Worm (Caenorhabditis elegans) whole organism, L4 larva: ENCODE results near the gene samp-1.
A peak's percentile ranks its signal among the peaks of the same experiment; 100 is the strongest.

Experiments
- F44E2.7 ChIP-seq: fragments of 200-800 bp; sonication (Bioruptor generic); IDR thresholded peaks from 2 replicates; pipeline ENCODE4 v2.1.2; 2022; ENCODE audit warnings: missing genetic modification characterization, missing compliant biosample characterization
- F49E8.2 ChIP-seq: sonication (generic microtip); optimal IDR thresholded peaks from 2 replicates; lab custom pipeline; 2016; ENCODE audit warnings: missing compliant biosample characterization, mild to moderate bottlenecking, missing genetic modification characterization, borderline replicate concordance
- Y48G9A.11 ChIP-seq: fragments of 200-800 bp; sonication (Bioruptor generic); IDR thresholded peaks from 2 replicates; pipeline ENCODE4 v1.3.6; 2022; ENCODE audit warnings: missing genetic modification reagents, missing genetic modification characterization, missing compliant biosample characterization
- Y5F2A.4 ChIP-seq: fragments of 200-800 bp; sonication (Bioruptor generic); optimal IDR thresholded peaks from 2 replicates; lab custom pipeline; 2018; ENCODE audit warnings: mild to moderate bottlenecking, missing genetic modification characterization, missing compliant biosample characterization
- Y75B8A.6 ChIP-seq: fragments of 200-800 bp; sonication (Bioruptor generic); IDR thresholded peaks from 2 replicates; pipeline ENCODE4 v1.3.6; 2022; ENCODE audit warnings: missing genetic modification reagents, missing genetic modification characterization, missing compliant biosample characterization
- aha-1 ChIP-seq: fragments of 150-350 bp; peaks from one replicate; lab custom pipeline; 2014; ENCODE audit warnings: missing biosample characterization, missing genetic modification characterization
- aly-2 ChIP-seq: sonication (generic microtip); optimal IDR thresholded peaks from 2 replicates; lab custom pipeline; 2018; ENCODE audit warnings: missing biosample characterization, missing genetic modification characterization
- arid-1 ChIP-seq: fragments of 200-800 bp; sonication (Bioruptor generic); conservative IDR thresholded peaks from 2 replicates; pipeline ENCODE4 v1.3.6; 2022; ENCODE audit warnings: missing genetic modification reagents, missing genetic modification characterization, missing compliant biosample characterization
- ceh-20 ChIP-seq: fragments of 200-800 bp; sonication (Bioruptor generic); IDR thresholded peaks from 2 replicates; pipeline ENCODE4 v1.3.6; 2022; ENCODE audit warnings: missing genetic modification reagents, missing genetic modification characterization, missing compliant biosample characterization
- ceh-28 ChIP-seq: fragments of 150-350 bp; optimal IDR thresholded peaks from 2 replicates; lab custom pipeline; 2014; ENCODE audit warnings: missing biosample characterization, missing genetic modification reagents, missing genetic modification characterization
- ceh-82 ChIP-seq: sonication (generic microtip); optimal IDR thresholded peaks from 2 replicates; lab custom pipeline; 2017; ENCODE audit warnings: missing biosample characterization, missing genetic modification characterization
- ces-1 ChIP-seq: fragments of 150-350 bp; sonication (generic microtip); optimal IDR thresholded peaks from 4 replicates; lab custom pipeline; 2014; ENCODE audit warnings: missing biosample characterization, missing genetic modification reagents, missing genetic modification characterization
- ctbp-1 ChIP-seq: fragments of 200-800 bp; sonication (Bioruptor generic); IDR thresholded peaks from 2 replicates; pipeline ENCODE4 v1.3.6; 2022; ENCODE audit warnings: missing genetic modification reagents, missing genetic modification characterization, missing compliant biosample characterization
- daf-16 ChIP-seq, 3 experiments: sonication (generic microtip); optimal IDR thresholded peaks; 2 replicates each; lab custom pipeline; 2016 to 2017; ENCODE audit warnings: missing genetic modification characterization in 3 of 3, missing genetic modification reagents in 3 of 3, mild to moderate bottlenecking in 2 of 3, missing compliant biosample characterization in 2 of 3, missing biosample characterization in 1 of 3, moderate library complexity in 1 of 3
- daf-8 ChIP-seq: fragments of 200-800 bp; sonication (Bioruptor generic); IDR thresholded peaks from 2 replicates; pipeline ENCODE4 v1.3.6; 2022; ENCODE audit warnings: missing genetic modification characterization, missing compliant biosample characterization
- dmd-6 ChIP-seq: fragments of 200-800 bp; sonication (Bioruptor generic); IDR thresholded peaks from 2 replicates; pipeline ENCODE4 v1.3.6; 2022; ENCODE audit warnings: missing genetic modification reagents, missing genetic modification characterization, missing compliant biosample characterization
- dmd-8 ChIP-seq: fragments of 200-800 bp; sonication (Bioruptor generic); IDR thresholded peaks from 2 replicates; pipeline ENCODE4 v1.3.6; 2022; ENCODE audit warnings: missing genetic modification characterization, missing compliant biosample characterization
- dpl-1 ChIP-seq: fragments of 150-350 bp; optimal IDR thresholded peaks from 2 replicates; lab custom pipeline; 2014; ENCODE audit warnings: missing biosample characterization, missing genetic modification reagents, missing genetic modification characterization
- dve-1 ChIP-seq: sonication (generic microtip); optimal IDR thresholded peaks from 2 replicates; lab custom pipeline; 2017; ENCODE audit warnings: antibody characterized with exemption, mild to moderate bottlenecking, missing genetic modification characterization, missing compliant biosample characterization; ENCODE audit not compliant: insufficient read depth
- egl-27 ChIP-seq: sonication (generic microtip); optimal IDR thresholded peaks from 3 replicates; lab custom pipeline; 2017; ENCODE audit warnings: missing biosample characterization, missing genetic modification reagents, missing genetic modification characterization
- egl-43 ChIP-seq: fragments of 200-800 bp; sonication (Bioruptor generic); IDR thresholded peaks from 2 replicates; pipeline ENCODE4 v1.3.6; 2022; ENCODE audit warnings: missing genetic modification reagents, missing genetic modification characterization, missing compliant biosample characterization
- hif-1 ChIP-seq, 2 experiments: sonication (generic microtip); optimal IDR thresholded peaks; 2 replicates each; lab custom pipeline; 2016 to 2017; ENCODE audit warnings: missing compliant biosample characterization in 2 of 2, missing genetic modification characterization in 2 of 2, missing genetic modification reagents in 2 of 2, missing genotype in 2 of 2, mild to moderate bottlenecking in 1 of 2
- hlh-30 ChIP-seq: sonication (generic microtip); optimal IDR thresholded peaks from 2 replicates; lab custom pipeline; 2017; ENCODE audit warnings: antibody characterized with exemption, mild to moderate bottlenecking, missing genetic modification characterization, missing compliant biosample characterization; ENCODE audit not compliant: insufficient read depth
- hmg-1.1 ChIP-seq: fragments of 200-800 bp; sonication (Bioruptor generic); IDR thresholded peaks from 2 replicates; pipeline ENCODE4 v1.3.6; 2022; ENCODE audit warnings: missing genetic modification reagents, missing genetic modification characterization, missing compliant biosample characterization
- lin-38 ChIP-seq: fragments of 200-800 bp; sonication (Bioruptor generic); IDR thresholded peaks from 2 replicates; pipeline ENCODE4 v1.3.6; 2022; ENCODE audit warnings: missing genetic modification reagents, missing genetic modification characterization, missing compliant biosample characterization
- lin-39 ChIP-seq: fragments of 150-350 bp; optimal IDR thresholded peaks from 2 replicates; lab custom pipeline; 2014; ENCODE audit warnings: missing biosample characterization, missing genetic modification reagents, missing genetic modification characterization
- lsy-2 ChIP-seq, 2 experiments: fragments of 150-350 bp in 1 of 2; sonication (generic microtip) in 1 of 2; optimal IDR thresholded peaks; 2 replicates each; lab custom pipeline; 2014 to 2017; ENCODE audit warnings: missing biosample characterization in 2 of 2, missing genetic modification characterization in 2 of 2
- mdl-1 ChIP-seq, 2 experiments: fragments of 150-350 bp in 1 of 2; sonication (generic microtip) in 1 of 2; optimal IDR thresholded peaks; 2 replicates each; lab custom pipeline; 2014 to 2017; ENCODE audit warnings: missing biosample characterization in 2 of 2, missing genetic modification characterization in 2 of 2
- mep-1 ChIP-seq: fragments of 150-350 bp; sonication (generic microtip); optimal IDR thresholded peaks from 3 replicates; lab custom pipeline; 2014; ENCODE audit warnings: missing biosample characterization, missing genetic modification characterization
- mes-2 ChIP-seq: sonication (generic microtip); optimal IDR thresholded peaks from 2 replicates; lab custom pipeline; 2016; ENCODE audit warnings: missing genotype, mild to moderate bottlenecking, missing genetic modification characterization, missing compliant biosample characterization; ENCODE audit not compliant: poor library complexity, severe bottlenecking
- mxl-2 ChIP-seq: fragments of 200-800 bp; sonication (Bioruptor generic); conservative IDR thresholded peaks from 2 replicates; pipeline ENCODE4 v1.3.6; 2022; ENCODE audit warnings: missing genetic modification reagents, missing genetic modification characterization, missing compliant biosample characterization
- nhr-11 ChIP-seq: fragments of 150-350 bp; optimal IDR thresholded peaks from 2 replicates; lab custom pipeline; 2014; ENCODE audit warnings: missing biosample characterization, missing genetic modification characterization
- nhr-76 ChIP-seq: fragments of 150-350 bp; optimal IDR thresholded peaks from 2 replicates; lab custom pipeline; 2014; ENCODE audit warnings: missing biosample characterization, missing genetic modification characterization
- pha-4 ChIP-seq, 2 experiments: fragments of 150-350 bp in 1 of 2; fragments of 200-800 bp in 1 of 2; sonication (Bioruptor generic) in 1 of 2; IDR thresholded peaks in 1 of 2; optimal IDR thresholded peaks in 1 of 2; 2 replicates each; pipeline versions ENCODE4 v1.3.6 to Lab custom; 2014 to 2022; ENCODE audit warnings: missing genetic modification characterization in 2 of 2, missing genetic modification reagents in 2 of 2, missing biosample characterization in 1 of 2, missing compliant biosample characterization in 1 of 2
- php-3 ChIP-seq: fragments of 200-800 bp; sonication (Bioruptor generic); IDR thresholded peaks from 2 replicates; pipeline ENCODE4 v1.3.6; 2022; ENCODE audit warnings: missing genetic modification reagents, missing genetic modification characterization, missing compliant biosample characterization
- pqm-1 ChIP-seq: sonication (generic microtip); optimal IDR thresholded peaks from 2 replicates; lab custom pipeline; 2017; ENCODE audit warnings: missing biosample characterization, missing genetic modification characterization
- rbr-2 ChIP-seq: sonication (generic microtip); optimal IDR thresholded peaks from 2 replicates; lab custom pipeline; 2016; ENCODE audit warnings: missing genotype, missing genetic modification characterization, missing compliant biosample characterization
- skn-1 ChIP-seq: fragments of 150-350 bp; optimal IDR thresholded peaks from 2 replicates; lab custom pipeline; 2014; ENCODE audit warnings: missing biosample characterization, missing genetic modification characterization
- unc-130 ChIP-seq: sonication (generic microtip); optimal IDR thresholded peaks from 2 replicates; lab custom pipeline; 2016; ENCODE audit warnings: missing genetic modification reagents, missing genetic modification characterization, missing compliant biosample characterization
- unc-62 ChIP-seq, 3 experiments: fragments of 150-350 bp in 1 of 3; sonication (generic microtip); optimal IDR thresholded peaks in 2 of 3; peaks in 1 of 3; 1 replicate in 1 of 3; 2 replicates in 2 of 3; lab custom pipeline; 2014 to 2017; ENCODE audit warnings: missing biosample characterization in 3 of 3, missing genetic modification characterization in 3 of 3, missing genetic modification reagents in 3 of 3, missing genotype in 1 of 3
- zip-2 ChIP-seq: fragments of 150-350 bp; optimal IDR thresholded peaks from 2 replicates; lab custom pipeline; 2014; ENCODE audit warnings: missing biosample characterization, missing genetic modification characterization
- ztf-7 ChIP-seq: fragments of 150-350 bp; optimal IDR thresholded peaks from 2 replicates; lab custom pipeline; 2014; ENCODE audit warnings: missing biosample characterization, missing genetic modification characterization

The samp-1 gene

DNA sequence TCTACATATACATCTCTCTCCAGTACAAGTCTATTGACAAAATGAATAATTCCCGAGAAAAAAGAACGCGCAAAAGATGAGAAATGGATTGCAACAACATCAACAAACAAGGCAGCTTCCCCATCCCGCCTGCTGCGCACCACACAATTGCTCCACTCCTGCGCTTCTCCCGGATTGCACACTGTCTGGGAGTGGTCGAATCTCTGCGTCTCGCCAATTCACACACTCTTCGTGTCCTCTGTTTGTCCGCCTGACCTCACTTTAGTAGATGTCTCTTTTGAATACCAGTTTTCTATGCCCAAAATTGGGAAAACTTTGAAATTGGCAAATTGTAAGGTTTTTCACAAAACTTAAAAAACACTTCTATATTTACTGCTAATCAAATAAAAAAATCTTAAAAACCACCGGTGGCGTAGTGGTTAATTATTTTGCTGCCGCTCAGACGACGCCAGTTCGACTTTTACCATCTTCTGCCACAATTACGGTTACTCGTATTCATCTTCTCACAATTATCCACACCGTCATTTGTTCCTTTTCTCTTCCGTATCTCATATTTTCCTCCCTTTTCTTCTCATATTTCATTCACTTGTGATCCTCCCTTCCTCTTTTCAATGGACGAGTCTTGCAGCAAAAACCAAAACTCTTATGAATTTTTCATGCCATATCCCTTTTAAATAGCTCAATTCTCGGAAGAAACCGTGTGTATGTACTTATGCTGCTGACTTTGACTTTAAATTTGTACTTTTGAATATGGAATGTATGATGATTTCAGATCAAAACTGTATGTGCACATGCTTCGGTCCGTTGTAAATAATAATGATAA, 3.1 kb downstream of the samp-1 start, which contains the start of gene rsf-1:
Gene rsf-1, plus strand, starts transcription at position 773 of the 823 bp plus-strand sequence.
- TF ChIP-seq arid-1 (GFP tag; lab: Robert Waterston, UW) = peak; percentile 58; the same call in 1 of the 2 replicates
- no peak for TF ChIP-seq ztf-7 (tag; lab: Kevin White, UChicago)
- TF ChIP-seq F49E8.2 (tag; lab: Kevin White, UChicago) = no peak
- TF ChIP-seq F44E2.7 = 0 out of 2 replicates have a peak, but pooled peaks have one; percentile 47
- no peak for TF ChIP-seq mxl-2 (GFP tag; lab: Robert Waterston, UW)
- no peak for TF ChIP-seq dpl-1 (GFP tag; lab: Kevin White, UChicago)
- no peak for TF ChIP-seq php-3
- no peak for TF ChIP-seq ces-1 (GFP tag; lab: Kevin White, UChicago)
- no peak for TF ChIP-seq mdl-1 (tag; optimal IDR thresholded peaks at IDR 0.05; lab: Kevin White, UChicago)
- no peak for TF ChIP-seq daf-16 (GFP tag; optimal IDR thresholded peaks at IDR 0.05; lab: Kevin White, UChicago)
- peak; percentile 20 for TF ChIP-seq daf-16 (tag; optimal IDR thresholded peaks at IDR 0.05; lab: Kevin White, UChicago)
- TF ChIP-seq rbr-2 (tag; lab: Kevin White, UChicago) = peak; percentile 44
- TF ChIP-seq zip-2 = no peak
- TF ChIP-seq hif-1 (tag; optimal IDR thresholded peaks at IDR 0.05; lab: Kevin White, UChicago) = no peak
- peak; percentile 34; the same call in 1 of the 2 replicates for TF ChIP-seq ctbp-1
- peak; percentile 19 for TF ChIP-seq mep-1
- TF ChIP-seq skn-1 = no peak
- TF ChIP-seq dve-1 = no peak
- peak; percentile 55; the same call in 1 of the 2 replicates for TF ChIP-seq pha-4 (GFP tag; IDR thresholded peaks at IDR 0.05; lab: Robert Waterston, UW)
- no peak for TF ChIP-seq pha-4 (tag; optimal IDR thresholded peaks at IDR 0.05; lab: Kevin White, UChicago)
- no peak for TF ChIP-seq Y75B8A.6 (GFP tag; lab: Robert Waterston, UW)
- peak; percentile 68 for TF ChIP-seq aha-1
- no peak for TF ChIP-seq dmd-6 (GFP tag; lab: Robert Waterston, UW)
- peak; percentile 51 for TF ChIP-seq mes-2 (tag; lab: Kevin White, UChicago)
- no peak for TF ChIP-seq pqm-1 (tag; lab: Kevin White, UChicago)
- no peak for TF ChIP-seq Y48G9A.11
- no peak for TF ChIP-seq unc-130 (GFP tag; lab: Kevin White, UChicago)
- no peak for TF ChIP-seq ceh-82
- TF ChIP-seq daf-8 = no peak
- peak; percentile 40; the same call in 1 of the 2 replicates for TF ChIP-seq lin-38 (GFP tag; lab: Robert Waterston, UW)
- TF ChIP-seq lin-39 = no peak
- no peak for TF ChIP-seq egl-27 (tag; lab: Kevin White, UChicago)
- peak; percentile 16 for TF ChIP-seq hlh-30
- peak in 1 of 2 experiments; percentile 41 for TF ChIP-seq lsy-2 (tag; optimal IDR thresholded peaks at IDR 0.05; lab: Kevin White, UChicago)
- no peak for TF ChIP-seq ceh-28 (tag; lab: Kevin White, UChicago)
- no peak for TF ChIP-seq aly-2 (tag; lab: Kevin White, UChicago)
- TF ChIP-seq hmg-1.1 (GFP tag; lab: Robert Waterston, UW) = peak; percentile 59
- no peak for TF ChIP-seq nhr-11 (tag; lab: Kevin White, UChicago)
- no peak for TF ChIP-seq nhr-76 (tag; lab: Kevin White, UChicago)
- TF ChIP-seq unc-62 (GFP tag; optimal IDR thresholded peaks at IDR 0.05 in 1 of 2; lab: Kevin White, UChicago) = peak in 1 of 2 experiments; percentile 60
- TF ChIP-seq unc-62 (tag; optimal IDR thresholded peaks at IDR 0.05; lab: Kevin White, UChicago) = no peak
- TF ChIP-seq dmd-8 (GFP tag; lab: Robert Waterston, UW) = no peak
- TF ChIP-seq Y5F2A.4 = no peak
- no peak for TF ChIP-seq ceh-20 (GFP tag; lab: Robert Waterston, UW)
- TF ChIP-seq egl-43 (GFP tag; lab: Robert Waterston, UW) = no peak
- TF ChIP-seq, all 104 proteins: peak for 14
